Fruit fly (Drosophila melanogaster) whole organism, embryonic: ENCODE results near the gene Kmn2.

Experiments used
- Abd-B ChIP-seq: fragments of 200-800 bp; sonication (Bioruptor generic); optimal IDR thresholded peaks from 2 replicates; lab custom pipeline; 2018; ENCODE audit warnings: missing biosample characterization, mild to moderate bottlenecking, missing genetic modification characterization, moderate library complexity
- Adf1 ChIP-seq: fragments of 200-800 bp; sonication (Bioruptor generic); IDR thresholded peaks from 2 replicates; pipeline ENCODE4 v1.3.6; 2022; ENCODE audit warnings: missing biosample characterization, missing genetic modification characterization
- CG1024 ChIP-seq: fragments of 200-800 bp; sonication (Bioruptor generic); IDR thresholded peaks from 2 replicates; pipeline ENCODE4 v1.3.6; 2022; ENCODE audit warnings: missing biosample characterization, missing genetic modification characterization
- CG12104 ChIP-seq: fragments of 200-800 bp; sonication (Bioruptor generic); optimal IDR thresholded peaks from 3 replicates; lab custom pipeline; 2016; ENCODE audit warnings: missing biosample characterization, missing genetic modification characterization
- CG12155 ChIP-seq: fragments of 200-800 bp; sonication (Bioruptor generic); optimal IDR thresholded peaks from 3 replicates; lab custom pipeline; 2016; ENCODE audit warnings: missing biosample characterization, missing genetic modification characterization
- CG12942 ChIP-seq: fragments of 200-800 bp; sonication (Bioruptor generic); optimal IDR thresholded peaks from 3 replicates; lab custom pipeline; 2016; ENCODE audit warnings: missing biosample characterization, missing genetic modification characterization
- CG13296 ChIP-seq: fragments of 200-800 bp; sonication (Bioruptor generic); optimal IDR thresholded peaks from 3 replicates; lab custom pipeline; 2018; ENCODE audit warnings: missing biosample characterization, mild to moderate bottlenecking, missing genetic modification characterization
- CG14667 ChIP-seq: fragments of 200-800 bp; sonication (Bioruptor generic); IDR thresholded peaks from 2 replicates; pipeline ENCODE4 v1.3.6; 2022; ENCODE audit warnings: missing biosample characterization, missing genetic modification characterization
- CG1647 ChIP-seq: fragments of 200-800 bp; sonication (Bioruptor generic); optimal IDR thresholded peaks from 3 replicates; lab custom pipeline; 2016; ENCODE audit warnings: missing biosample characterization, missing genetic modification characterization
- CG17568 ChIP-seq: fragments of 200-800 bp; sonication (Bioruptor generic); optimal IDR thresholded peaks from 2 replicates; lab custom pipeline; 2018; ENCODE audit warnings: missing biosample characterization, mild to moderate bottlenecking, missing genetic modification characterization, moderate library complexity
- CG17802 ChIP-seq: fragments of 200-800 bp; sonication (Bioruptor generic); optimal IDR thresholded peaks from 2 replicates; lab custom pipeline; 2018; ENCODE audit warnings: missing biosample characterization, mild to moderate bottlenecking, missing genetic modification characterization, moderate library complexity
- CG2202 ChIP-seq: fragments of 200-800 bp; sonication (Bioruptor generic); optimal IDR thresholded peaks from 2 replicates; lab custom pipeline; 2018; ENCODE audit warnings: missing biosample characterization, mild to moderate bottlenecking, missing genetic modification characterization
- CG31365 ChIP-seq: fragments of 200-800 bp; sonication (Bioruptor generic); optimal IDR thresholded peaks from 2 replicates; lab custom pipeline; 2018; ENCODE audit warnings: missing biosample characterization, mild to moderate bottlenecking, missing genetic modification characterization
- CG3163 ChIP-seq: fragments of 200-800 bp; sonication (Bioruptor generic); optimal IDR thresholded peaks from 3 replicates; lab custom pipeline; 2016; ENCODE audit warnings: missing biosample characterization, missing genetic modification characterization
- CG34224 ChIP-seq: fragments of 200-800 bp; sonication (Bioruptor generic); IDR thresholded peaks from 3 replicates; pipeline ENCODE4 v1.3.6; 2022; ENCODE audit warnings: missing biosample characterization, missing genetic modification characterization; ENCODE audit not compliant: partially characterized antibody
- CG43689 ChIP-seq: fragments of 200-800 bp; sonication (Bioruptor generic); IDR thresholded peaks from 2 replicates; pipeline ENCODE4 v1.3.6; 2022; ENCODE audit warnings: missing biosample characterization, missing genetic modification characterization
- CG6175 ChIP-seq: fragments of 200-800 bp; sonication (Bioruptor generic); IDR thresholded peaks from 3 replicates; pipeline ENCODE4 v1.3.6; 2022; ENCODE audit warnings: missing biosample characterization, missing genetic modification characterization
- CG7839 ChIP-seq: fragments of 200-800 bp; sonication (Bioruptor generic); optimal IDR thresholded peaks from 3 replicates; lab custom pipeline; 2018; ENCODE audit warnings: missing biosample characterization, mild to moderate bottlenecking, missing genetic modification characterization, moderate library complexity
- CG7928 ChIP-seq: fragments of 200-800 bp; sonication (Bioruptor generic); optimal IDR thresholded peaks from 2 replicates; lab custom pipeline; 2017; ENCODE audit warnings: missing biosample characterization, mild to moderate bottlenecking, missing genetic modification characterization
- CG8359 ChIP-seq: fragments of 200-800 bp; sonication (Bioruptor generic); optimal IDR thresholded peaks from 2 replicates; lab custom pipeline; 2017; ENCODE audit warnings: missing biosample characterization, mild to moderate bottlenecking, missing genetic modification characterization, borderline replicate concordance
- CG8388 ChIP-seq: fragments of 200-800 bp; sonication (Bioruptor generic); optimal IDR thresholded peaks from 2 replicates; lab custom pipeline; 2019; ENCODE audit warnings: missing biosample characterization, mild to moderate bottlenecking, missing genetic modification characterization, moderate library complexity
- CG8944 ChIP-seq: fragments of 200-800 bp; sonication (Bioruptor generic); optimal IDR thresholded peaks from 3 replicates; lab custom pipeline; 2016; ENCODE audit warnings: missing biosample characterization, missing genetic modification characterization
- Doc3 ChIP-seq: fragments of 200-800 bp; sonication (Bioruptor generic); IDR thresholded peaks from 3 replicates; pipeline ENCODE4 v1.3.6; 2022; ENCODE audit warnings: missing biosample characterization, missing genetic modification characterization; ENCODE audit not compliant: partially characterized antibody
- Hand ChIP-seq: fragments of 200-800 bp; sonication (Bioruptor generic); optimal IDR thresholded peaks from 2 replicates; lab custom pipeline; 2017; ENCODE audit warnings: mild to moderate bottlenecking, missing biosample characterization, missing genetic modification reagents, missing genetic modification characterization
- Mrtf ChIP-seq: fragments of 200-800 bp; sonication (Bioruptor generic); IDR thresholded peaks from 3 replicates; pipeline ENCODE4 v1.3.6; 2022; ENCODE audit warnings: missing biosample characterization, missing genetic modification characterization
- Poxn ChIP-seq: fragments of 200-800 bp; sonication (Bioruptor generic); IDR thresholded peaks from 2 replicates; pipeline ENCODE4 v1.3.6; 2022; ENCODE audit warnings: missing biosample characterization, missing genetic modification characterization
- Six4 ChIP-seq: fragments of 200-800 bp; sonication (Bioruptor generic); optimal IDR thresholded peaks from 2 replicates; lab custom pipeline; 2016; ENCODE audit warnings: missing biosample characterization, missing genetic modification characterization
- Vsx1 ChIP-seq: fragments of 200-800 bp; sonication (Bioruptor generic); optimal IDR thresholded peaks from 2 replicates; lab custom pipeline; 2017; ENCODE audit warnings: missing biosample characterization, mild to moderate bottlenecking, missing genetic modification characterization, missing genetic modification reagents
- abd-A ChIP-seq: fragments of 200-800 bp; sonication (Bioruptor generic); optimal IDR thresholded peaks from 3 replicates; lab custom pipeline; 2019; ENCODE audit warnings: missing biosample characterization, mild to moderate bottlenecking, missing genetic modification characterization, moderate library complexity
- ato ChIP-seq: fragments of 200-800 bp; sonication (Bioruptor generic); IDR thresholded peaks from 2 replicates; pipeline ENCODE4 v1.3.6; 2022; ENCODE audit warnings: missing biosample characterization, missing genetic modification characterization; ENCODE audit not compliant: partially characterized antibody
- bowl ChIP-seq: fragments of 200-800 bp; sonication (Bioruptor generic); IDR thresholded peaks from 2 replicates; pipeline ENCODE4 v1.3.6; 2022; ENCODE audit warnings: missing biosample characterization, missing genetic modification characterization
- chinmo ChIP-seq: fragments of 200-800 bp; sonication (Bioruptor generic); IDR thresholded peaks from 4 replicates; pipeline ENCODE4 v1.3.6; 2022; ENCODE audit warnings: missing biosample characterization, missing genetic modification characterization; ENCODE audit not compliant: partially characterized antibody
- ci ChIP-seq: fragments of 200-800 bp; sonication (Bioruptor generic); IDR thresholded peaks from 3 replicates; pipeline ENCODE4 v1.3.6; 2022; ENCODE audit warnings: missing biosample characterization, missing genetic modification characterization
- corto ChIP-seq: fragments of 200-800 bp; sonication (Bioruptor generic); optimal IDR thresholded peaks from 2 replicates; lab custom pipeline; 2016; ENCODE audit warnings: missing biosample characterization, mild to moderate bottlenecking, missing genetic modification characterization, moderate library complexity
- crp ChIP-seq, 2 experiments: fragments of 200-800 bp; sonication (Bioruptor generic); optimal IDR thresholded peaks; 2 replicates in 1 of 2; 3 replicates in 1 of 2; lab custom pipeline; 2017; ENCODE audit warnings: missing biosample characterization in 2 of 2, missing genetic modification characterization in 2 of 2, mild to moderate bottlenecking in 1 of 2, moderate library complexity in 1 of 2
- en ChIP-seq: fragments of 200-800 bp; sonication (Bioruptor generic); optimal IDR thresholded peaks from 2 replicates; lab custom pipeline; 2016; ENCODE audit warnings: missing biosample characterization, missing genetic modification characterization
- fd102C ChIP-seq: fragments of 200-800 bp; sonication (Bioruptor generic); optimal IDR thresholded peaks from 2 replicates; lab custom pipeline; 2018; ENCODE audit warnings: missing biosample characterization, mild to moderate bottlenecking, missing genetic modification characterization, moderate library complexity
- gfzf ChIP-seq: fragments of 200-800 bp; sonication (Bioruptor generic); optimal IDR thresholded peaks from 2 replicates; lab custom pipeline; 2016; ENCODE audit warnings: missing biosample characterization, mild to moderate bottlenecking, missing genetic modification characterization, moderate library complexity
- inv ChIP-seq: fragments of 200-800 bp; sonication (Bioruptor generic); IDR thresholded peaks from 2 replicates; pipeline ENCODE4 v1.3.6; 2022; ENCODE audit warnings: missing biosample characterization, missing genetic modification characterization; ENCODE audit not compliant: partially characterized antibody
- nom ChIP-seq: fragments of 200-800 bp; sonication (Bioruptor generic); optimal IDR thresholded peaks from 2 replicates; lab custom pipeline; 2017; ENCODE audit warnings: missing biosample characterization, missing genetic modification characterization, mild to moderate bottlenecking, moderate library complexity, missing genetic modification reagents
- salm ChIP-seq: fragments of 200-800 bp; sonication (Bioruptor generic); optimal IDR thresholded peaks from 2 replicates; lab custom pipeline; 2018; ENCODE audit warnings: missing biosample characterization, mild to moderate bottlenecking, missing genetic modification characterization
- sc ChIP-seq, 3 experiments: fragments of >200 bp in 2 of 3; fragments of 200-800 bp in 1 of 3; sonication (Bioruptor generic) in 1 of 3; optimal IDR thresholded peaks; 2 replicates in 2 of 3; 3 replicates in 1 of 3; lab custom pipeline; 2017; ENCODE audit warnings: mild to moderate bottlenecking in 1 of 3, missing biosample characterization in 1 of 3, missing genetic modification characterization in 1 of 3, missing genetic modification reagents in 1 of 3
- shn ChIP-seq: fragments of 200-800 bp; sonication (Bioruptor generic); optimal IDR thresholded peaks from 3 replicates; lab custom pipeline; 2016; ENCODE audit warnings: missing biosample characterization, missing genetic modification characterization
- sna ChIP-seq: fragments of 200-800 bp; sonication (Bioruptor generic); IDR thresholded peaks from 2 replicates; pipeline ENCODE4 v1.3.6; 2022; ENCODE audit warnings: missing biosample characterization, missing genetic modification characterization; ENCODE audit not compliant: partially characterized antibody
- so ChIP-seq: fragments of 200-800 bp; sonication (Bioruptor generic); IDR thresholded peaks from 3 replicates; pipeline ENCODE4 v1.3.6; 2022; ENCODE audit warnings: missing biosample characterization, missing genetic modification characterization
- sr ChIP-seq: fragments of 200-800 bp; sonication (Bioruptor generic); IDR thresholded peaks from 3 replicates; pipeline ENCODE4 v1.3.6; 2022; ENCODE audit warnings: missing biosample characterization, missing genetic modification characterization
- stc ChIP-seq: fragments of 200-800 bp; sonication (Bioruptor generic); IDR thresholded peaks from 2 replicates; pipeline ENCODE4 v1.3.6; 2022; ENCODE audit warnings: missing biosample characterization, missing genetic modification characterization
- trem ChIP-seq: fragments of 200-800 bp; optimal IDR thresholded peaks from 3 replicates; lab custom pipeline; 2019; ENCODE audit warnings: missing biosample characterization, mild to moderate bottlenecking, missing genetic modification characterization, moderate library complexity
- trh ChIP-seq: fragments of 200-800 bp; sonication (Bioruptor generic); optimal IDR thresholded peaks from 2 replicates; lab custom pipeline; 2016; ENCODE audit warnings: missing biosample characterization, missing genetic modification characterization
- z ChIP-seq: fragments of 200-800 bp; sonication (Bioruptor generic); IDR thresholded peaks from 3 replicates; pipeline ENCODE4 v1.3.6; 2022; ENCODE audit warnings: missing biosample characterization, missing genetic modification characterization

The Kmn2 gene

dm6 chr3R:7995722-7996121 lies 5.4 kb downstream of the Kmn2 start, which contains the start of gene Elovl7 (continued):
- TF ChIP-seq Six4 (no peak), so (GFP tag; lab: Robert Waterston, UW) (peak; percentile 58; the same call in 1 of the 3 replicates), CG7839 (tag; lab: Kevin White, UChicago) (no peak), trh (GFP tag; lab: Kevin White, UChicago) (no peak), CG43689 (no peak), inv (no peak), bowl (no peak), CG17568 (no peak), chinmo (GFP tag; lab: Robert Waterston, UW) (0 out of 4 replicates have a peak, but pooled peaks have one; percentile 44), sr (0 out of 3 replicates have a peak, but pooled peaks have one; percentile 6), Hand (GFP tag; lab: Kevin White, UChicago) (no peak), CG34224 (GFP tag; lab: Robert Waterston, UW) (0 out of 3 replicates have a peak, but pooled peaks have one; percentile 23), CG13296 (GFP tag; lab: Kevin White, UChicago) (peak; percentile 17), Adf1 (GFP tag; lab: Robert Waterston, UW) (peak; percentile 93), CG12104 (GFP tag; lab: Kevin White, UChicago) (no peak), ci (GFP tag; lab: Robert Waterston, UW) (0 out of 3 replicates have a peak, but pooled peaks have one; percentile 47), sna (no peak), CG12942 (no peak), CG17802 (tag; lab: Kevin White, UChicago) (no peak), gfzf (no peak), crp (GFP tag; optimal IDR thresholded peaks at IDR 0.05; lab: Kevin White, UChicago) (no peak), Poxn (no peak), Vsx1 (no peak), Mrtf (GFP tag; lab: Robert Waterston, UW) (no peak), fd102C (GFP tag; lab: Kevin White, UChicago) (no peak), CG8359 (GFP tag; lab: Kevin White, UChicago) (peak; percentile 74), CG8388 (GFP tag; lab: Kevin White, UChicago) (no peak), trem (tag; lab: Kevin White, UChicago) (no peak), abd-A (tag; lab: Kevin White, UChicago) (no peak), nom (GFP tag; lab: Kevin White, UChicago) (peak; percentile 21), CG8944 (no peak), Abd-B (GFP tag; lab: Kevin White, UChicago) (no peak), CG1647 (GFP tag; lab: Kevin White, UChicago) (no peak), ato (GFP tag; lab: Robert Waterston, UW) (no peak), CG12155 (no peak), Doc3 (no peak), CG2202 (no peak), CG31365 (tag; lab: Kevin White, UChicago) (no peak), stc (GFP tag; lab: Robert Waterston, UW) (peak; percentile 41; the same call in 1 of the 2 replicates), CG1024 (no peak), CG3163 (GFP tag; lab: Kevin White, UChicago) (no peak), salm (tag; lab: Kevin White, UChicago) (no peak), corto (GFP tag; lab: Kevin White, UChicago) (no peak), shn (GFP tag; lab: Kevin White, UChicago) (no peak), en (no peak), CG6175 (no peak), sc (optimal IDR thresholded peaks at IDR 0.05; lab: Kevin White, UChicago) (no peak), sc (GFP tag; optimal IDR thresholded peaks at IDR 0.05; lab: Kevin White, UChicago) (no peak), CG7928 (no peak), CG14667 (GFP tag; lab: Robert Waterston, UW) (no peak), z (GFP tag; lab: Robert Waterston, UW) (no peak)
